Worm (Caenorhabditis elegans) whole organism, L4 larva: Measurements from ENCODE around the gene Y54G2A.72.

ENCODE experiments used
- D1046.2 ChIP-seq: fragments of 200-800 bp; sonication (Bioruptor generic); IDR thresholded peaks from 2 replicates; pipeline ENCODE4 v1.3.6; 2022; ENCODE audit warnings: missing genetic modification characterization, missing compliant biosample characterization
- F10B5.3 ChIP-seq: sonication (generic microtip); optimal IDR thresholded peaks from 2 replicates; lab custom pipeline; 2016; ENCODE audit warnings: mild to moderate bottlenecking, missing genetic modification characterization, missing compliant biosample characterization
- F26F4.8 ChIP-seq: fragments of 200-800 bp; sonication (Bioruptor generic); conservative IDR thresholded peaks from 2 replicates; pipeline ENCODE4 v1.3.6; 2022; ENCODE audit warnings: missing genetic modification characterization, missing compliant biosample characterization
- F44E2.7 ChIP-seq: fragments of 200-800 bp; sonication (Bioruptor generic); IDR thresholded peaks from 2 replicates; pipeline ENCODE4 v2.1.2; 2022; ENCODE audit warnings: missing genetic modification characterization, missing compliant biosample characterization
- T26A8.4 ChIP-seq: fragments of 200-800 bp; sonication (Bioruptor generic); IDR thresholded peaks from 2 replicates; pipeline ENCODE4 v1.3.6; 2022; ENCODE audit warnings: missing genetic modification characterization, missing compliant biosample characterization
- Y48G9A.11 ChIP-seq: fragments of 200-800 bp; sonication (Bioruptor generic); IDR thresholded peaks from 2 replicates; pipeline ENCODE4 v1.3.6; 2022; ENCODE audit warnings: missing genetic modification reagents, missing genetic modification characterization, missing compliant biosample characterization
- ZK337.2 ChIP-seq: fragments of 200-800 bp; sonication (Bioruptor generic); IDR thresholded peaks from 2 replicates; pipeline ENCODE4 v1.3.6; 2022; ENCODE audit warnings: missing genetic modification reagents, missing genetic modification characterization, missing compliant biosample characterization
- ZK546.5 ChIP-seq, 2 experiments: sonication (generic microtip); optimal IDR thresholded peaks; 2 replicates each; lab custom pipeline; 2017; ENCODE audit warnings: missing biosample characterization in 2 of 2, missing genetic modification characterization in 2 of 2
- ama-1 ChIP-seq: fragments of 150-350 bp; optimal IDR thresholded peaks from 2 replicates; lab custom pipeline; 2014; ENCODE audit warnings: inconsistent platforms, mixed read lengths
- arid-1 ChIP-seq: fragments of 200-800 bp; sonication (Bioruptor generic); conservative IDR thresholded peaks from 2 replicates; pipeline ENCODE4 v1.3.6; 2022; ENCODE audit warnings: missing genetic modification reagents, missing genetic modification characterization, missing compliant biosample characterization
- ceh-32 ChIP-seq: sonication (generic microtip); optimal IDR thresholded peaks from 2 replicates; lab custom pipeline; 2016; ENCODE audit warnings: mild to moderate bottlenecking, missing genetic modification characterization, missing compliant biosample characterization; ENCODE audit not compliant: poor library complexity
- ceh-44 ChIP-seq: fragments of 200-800 bp; sonication (Bioruptor generic); IDR thresholded peaks from 2 replicates; pipeline ENCODE4 v1.3.6; 2022; ENCODE audit warnings: missing genetic modification reagents, missing genetic modification characterization, missing compliant biosample characterization
- ceh-62 ChIP-seq: sonication (generic microtip); optimal IDR thresholded peaks from 2 replicates; lab custom pipeline; 2017; ENCODE audit warnings: missing biosample characterization, missing genetic modification characterization
- ceh-82 ChIP-seq: sonication (generic microtip); optimal IDR thresholded peaks from 2 replicates; lab custom pipeline; 2017; ENCODE audit warnings: missing biosample characterization, missing genetic modification characterization
- daf-16 ChIP-seq, 3 experiments: sonication (generic microtip); optimal IDR thresholded peaks; 2 replicates each; lab custom pipeline; 2016 to 2017; ENCODE audit warnings: missing genetic modification characterization in 3 of 3, missing genetic modification reagents in 3 of 3, mild to moderate bottlenecking in 2 of 3, missing compliant biosample characterization in 2 of 3, missing biosample characterization in 1 of 3, moderate library complexity in 1 of 3
- daf-8 ChIP-seq: fragments of 200-800 bp; sonication (Bioruptor generic); IDR thresholded peaks from 2 replicates; pipeline ENCODE4 v1.3.6; 2022; ENCODE audit warnings: missing genetic modification characterization, missing compliant biosample characterization
- dmd-6 ChIP-seq: fragments of 200-800 bp; sonication (Bioruptor generic); IDR thresholded peaks from 2 replicates; pipeline ENCODE4 v1.3.6; 2022; ENCODE audit warnings: missing genetic modification reagents, missing genetic modification characterization, missing compliant biosample characterization
- dmd-8 ChIP-seq: fragments of 200-800 bp; sonication (Bioruptor generic); IDR thresholded peaks from 2 replicates; pipeline ENCODE4 v1.3.6; 2022; ENCODE audit warnings: missing genetic modification characterization, missing compliant biosample characterization
- egl-27 ChIP-seq: sonication (generic microtip); optimal IDR thresholded peaks from 3 replicates; lab custom pipeline; 2017; ENCODE audit warnings: missing biosample characterization, missing genetic modification reagents, missing genetic modification characterization
- egl-43 ChIP-seq: fragments of 200-800 bp; sonication (Bioruptor generic); IDR thresholded peaks from 2 replicates; pipeline ENCODE4 v1.3.6; 2022; ENCODE audit warnings: missing genetic modification reagents, missing genetic modification characterization, missing compliant biosample characterization
- fos-1 ChIP-seq: fragments of 150-350 bp; optimal IDR thresholded peaks from 2 replicates; lab custom pipeline; 2014; ENCODE audit warnings: missing biosample characterization, missing genetic modification characterization
- gei-8 ChIP-seq: fragments of 200-800 bp; sonication (Bioruptor generic); optimal IDR thresholded peaks from 2 replicates; lab custom pipeline; 2018; ENCODE audit warnings: mild to moderate bottlenecking, missing genetic modification characterization, missing compliant biosample characterization
- hlh-11 ChIP-seq: fragments of 200-800 bp; sonication (Bioruptor generic); optimal IDR thresholded peaks from 2 replicates; lab custom pipeline; 2018; ENCODE audit warnings: mild to moderate bottlenecking, missing genetic modification characterization, missing compliant biosample characterization
- lin-15B ChIP-seq: fragments of 150-350 bp; sonication (generic microtip); optimal IDR thresholded peaks from 3 replicates; lab custom pipeline; 2014; ENCODE audit warnings: missing biosample characterization, missing genetic modification characterization
- lin-29 ChIP-seq: fragments of 200-800 bp; sonication (Bioruptor generic); IDR thresholded peaks from 2 replicates; pipeline ENCODE4 v1.3.6; 2022; ENCODE audit warnings: missing genetic modification reagents, missing genetic modification characterization, missing compliant biosample characterization
- lin-39 ChIP-seq: fragments of 150-350 bp; optimal IDR thresholded peaks from 2 replicates; lab custom pipeline; 2014; ENCODE audit warnings: missing biosample characterization, missing genetic modification reagents, missing genetic modification characterization
- lsy-2 ChIP-seq, 2 experiments: fragments of 150-350 bp in 1 of 2; sonication (generic microtip) in 1 of 2; optimal IDR thresholded peaks; 2 replicates each; lab custom pipeline; 2014 to 2017; ENCODE audit warnings: missing biosample characterization in 2 of 2, missing genetic modification characterization in 2 of 2
- mdl-1 ChIP-seq, 2 experiments: fragments of 150-350 bp in 1 of 2; sonication (generic microtip) in 1 of 2; optimal IDR thresholded peaks; 2 replicates each; lab custom pipeline; 2014 to 2017; ENCODE audit warnings: missing biosample characterization in 2 of 2, missing genetic modification characterization in 2 of 2
- mxl-3 ChIP-seq: fragments of 200-800 bp; sonication (Bioruptor generic); optimal IDR thresholded peaks from 2 replicates; lab custom pipeline; 2018; ENCODE audit warnings: mild to moderate bottlenecking, missing genetic modification characterization, missing compliant biosample characterization
- nhr-10 ChIP-seq: fragments of 150-350 bp; optimal IDR thresholded peaks from 2 replicates; lab custom pipeline; 2014; ENCODE audit warnings: missing biosample characterization, missing genetic modification characterization
- nhr-102 ChIP-seq: sonication (generic microtip); optimal IDR thresholded peaks from 2 replicates; lab custom pipeline; 2016; ENCODE audit warnings: mild to moderate bottlenecking, missing genetic modification characterization, moderate library complexity, missing compliant biosample characterization
- nhr-11 ChIP-seq: fragments of 150-350 bp; optimal IDR thresholded peaks from 2 replicates; lab custom pipeline; 2014; ENCODE audit warnings: missing biosample characterization, missing genetic modification characterization
- nhr-28 ChIP-seq: fragments of 150-350 bp; optimal IDR thresholded peaks from 2 replicates; lab custom pipeline; 2014; ENCODE audit warnings: missing biosample characterization, missing genetic modification characterization
- nhr-41 ChIP-seq: fragments of 200-800 bp; sonication (Bioruptor generic); IDR thresholded peaks from 2 replicates; pipeline ENCODE4 v1.3.6; 2022; ENCODE audit warnings: missing genetic modification reagents, missing genetic modification characterization, missing compliant biosample characterization
- nhr-48 ChIP-seq: sonication (generic microtip); optimal IDR thresholded peaks from 2 replicates; lab custom pipeline; 2016; ENCODE audit warnings: mild to moderate bottlenecking, missing genetic modification characterization, missing compliant biosample characterization
- nhr-6 ChIP-seq: fragments of 150-350 bp; optimal IDR thresholded peaks from 2 replicates; lab custom pipeline; 2014; ENCODE audit warnings: missing biosample characterization, missing genetic modification characterization
- nhr-76 ChIP-seq: fragments of 150-350 bp; optimal IDR thresholded peaks from 2 replicates; lab custom pipeline; 2014; ENCODE audit warnings: missing biosample characterization, missing genetic modification characterization
- pha-4 ChIP-seq, 2 experiments: fragments of 150-350 bp in 1 of 2; fragments of 200-800 bp in 1 of 2; sonication (Bioruptor generic) in 1 of 2; IDR thresholded peaks in 1 of 2; optimal IDR thresholded peaks in 1 of 2; 2 replicates each; pipeline versions ENCODE4 v1.3.6 to Lab custom; 2014 to 2022; ENCODE audit warnings: missing genetic modification characterization in 2 of 2, missing genetic modification reagents in 2 of 2, missing biosample characterization in 1 of 2, missing compliant biosample characterization in 1 of 2
- php-3 ChIP-seq: fragments of 200-800 bp; sonication (Bioruptor generic); IDR thresholded peaks from 2 replicates; pipeline ENCODE4 v1.3.6; 2022; ENCODE audit warnings: missing genetic modification reagents, missing genetic modification characterization, missing compliant biosample characterization
- rbr-2 ChIP-seq: sonication (generic microtip); optimal IDR thresholded peaks from 2 replicates; lab custom pipeline; 2016; ENCODE audit warnings: missing genotype, missing genetic modification characterization, missing compliant biosample characterization
- sdz-12 ChIP-seq: fragments of 200-800 bp; sonication (Bioruptor generic); optimal IDR thresholded peaks from 2 replicates; lab custom pipeline; 2018; ENCODE audit warnings: mild to moderate bottlenecking, missing genetic modification characterization, missing compliant biosample characterization
- skn-1 ChIP-seq: fragments of 150-350 bp; optimal IDR thresholded peaks from 2 replicates; lab custom pipeline; 2014; ENCODE audit warnings: missing biosample characterization, missing genetic modification characterization
- snpc-1.2 ChIP-seq: fragments of 200-800 bp; sonication (Bioruptor generic); IDR thresholded peaks from 2 replicates; pipeline ENCODE4 v1.3.6; 2022; ENCODE audit warnings: missing genetic modification reagents, missing genetic modification characterization, missing compliant biosample characterization
- snpc-4 ChIP-seq: fragments of 150-350 bp; optimal IDR thresholded peaks from 2 replicates; lab custom pipeline; 2014; ENCODE audit warnings: missing biosample characterization, missing genetic modification characterization
- spr-1 ChIP-seq: sonication (generic microtip); optimal IDR thresholded peaks from 2 replicates; lab custom pipeline; 2016; ENCODE audit warnings: mild to moderate bottlenecking, missing genetic modification characterization, missing compliant biosample characterization
- spr-3 ChIP-seq: fragments of 200-800 bp; sonication (Bioruptor generic); optimal IDR thresholded peaks from 2 replicates; lab custom pipeline; 2018; ENCODE audit warnings: mild to moderate bottlenecking, missing genetic modification characterization, missing compliant biosample characterization
- tag-97 ChIP-seq: fragments of 200-800 bp; sonication (Bioruptor generic); IDR thresholded peaks from 2 replicates; pipeline ENCODE4 v1.3.6; 2022; ENCODE audit warnings: missing genetic modification characterization, missing compliant biosample characterization
- tra-1 ChIP-seq: fragments of 200-800 bp; sonication (Bioruptor generic); IDR thresholded peaks from 2 replicates; pipeline ENCODE4 v1.3.6; 2022; ENCODE audit warnings: missing genetic modification reagents, missing genetic modification characterization, missing compliant biosample characterization
- unc-39 ChIP-seq: sonication (generic microtip); optimal IDR thresholded peaks from 2 replicates; lab custom pipeline; 2017; ENCODE audit warnings: missing biosample characterization, missing genetic modification characterization
- zag-1 ChIP-seq: fragments of 150-350 bp; optimal IDR thresholded peaks from 2 replicates; lab custom pipeline; 2014; ENCODE audit warnings: missing biosample characterization, missing genetic modification characterization
- zip-11 ChIP-seq: fragments of 200-800 bp; sonication (Bioruptor generic); IDR thresholded peaks from 2 replicates; pipeline ENCODE4 v1.3.6; 2022; ENCODE audit warnings: missing genetic modification characterization, missing compliant biosample characterization
- ztf-11 ChIP-seq: fragments of 150-350 bp; optimal IDR thresholded peaks from 2 replicates; lab custom pipeline; 2014; ENCODE audit warnings: missing biosample characterization, missing genetic modification characterization

The Y54G2A.72 gene

ce11 chrIV:2805525-2805924 lies 27.6 kb downstream of the Y54G2A.72 start, which contains the start of gene Y54G2A.45 (continued):
- TF ChIP-seq nhr-76 (tag; lab: Kevin White, UChicago) (no peak), lin-39 (tag; lab: Kevin White, UChicago) (no peak), sdz-12 (no peak), php-3 (GFP tag; lab: Robert Waterston, UW) (peak; percentile 78), nhr-11 (tag; lab: Kevin White, UChicago) (peak; percentile 55), ZK546.5 (tag; optimal IDR thresholded peaks at IDR 0.05; lab: Kevin White, UChicago) (no peak), rbr-2 (tag; lab: Kevin White, UChicago) (peak; percentile 51), nhr-28 (peak; percentile 89), egl-43 (GFP tag; lab: Robert Waterston, UW) (peak; percentile 82), pha-4 (GFP tag; IDR thresholded peaks at IDR 0.05; lab: Robert Waterston, UW) (peak; percentile 80), pha-4 (tag; optimal IDR thresholded peaks at IDR 0.05; lab: Kevin White, UChicago) (no peak), F26F4.8 (peak; percentile 90), nhr-6 (tag; lab: Kevin White, UChicago) (peak; percentile 3), ZK337.2 (GFP tag; lab: Robert Waterston, UW) (peak; percentile 51; the same call in 1 of the 2 replicates), mxl-3 (GFP tag; lab: Kevin White, UChicago) (peak; percentile 77), T26A8.4 (GFP tag; lab: Robert Waterston, UW) (peak; percentile 60), lin-15B (tag; lab: Kevin White, UChicago) (no peak), spr-1 (peak; percentile 72), fos-1 (no peak), lsy-2 (tag; optimal IDR thresholded peaks at IDR 0.05; lab: Kevin White, UChicago) (peak in 1 of 2 experiments; percentile 69), ceh-44 (GFP tag; lab: Robert Waterston, UW) (peak; percentile 80), nhr-48 (tag; lab: Kevin White, UChicago) (peak; percentile 84), D1046.2 (GFP tag; lab: Robert Waterston, UW) (peak; percentile 88), dmd-6 (GFP tag; lab: Robert Waterston, UW) (peak; percentile 87), gei-8 (GFP tag; lab: Kevin White, UChicago) (peak; percentile 91), mdl-1 (tag; optimal IDR thresholded peaks at IDR 0.05; lab: Kevin White, UChicago) (peak in 1 of 2 experiments; percentile 32), tag-97 (no peak), egl-27 (tag; lab: Kevin White, UChicago) (no peak), zag-1 (tag; lab: Kevin White, UChicago) (no peak), ceh-32 (tag; lab: Kevin White, UChicago) (no peak), spr-3 (GFP tag; lab: Kevin White, UChicago) (peak; percentile 62), ama-1 (lab: Kevin White, UChicago) (no peak), skn-1 (tag; lab: Kevin White, UChicago) (no peak), arid-1 (GFP tag; lab: Robert Waterston, UW) (peak; percentile 78), snpc-4 (no peak), ztf-11 (tag; lab: Kevin White, UChicago) (no peak), tra-1 (peak; percentile 89), nhr-10 (tag; lab: Kevin White, UChicago) (no peak), nhr-41 (GFP tag; lab: Robert Waterston, UW) (peak; percentile 52; the same call in 1 of the 2 replicates), zip-11 (GFP tag; lab: Robert Waterston, UW) (no peak), unc-39 (tag; lab: Kevin White, UChicago) (no peak), daf-16 (GFP tag; optimal IDR thresholded peaks at IDR 0.05; lab: Kevin White, UChicago) (peak; percentile 60 to 78), daf-16 (tag; optimal IDR thresholded peaks at IDR 0.05; lab: Kevin White, UChicago) (peak; percentile 89), F10B5.3 (tag; lab: Kevin White, UChicago) (peak; percentile 58), nhr-102 (tag; lab: Kevin White, UChicago) (peak; percentile 83), ceh-82 (tag; lab: Kevin White, UChicago) (no peak), Y48G9A.11 (GFP tag; lab: Robert Waterston, UW) (peak; percentile 77), F44E2.7 (0 out of 2 replicates have a peak, but pooled peaks have one; percentile 28), snpc-1.2 (GFP tag; lab: Robert Waterston, UW) (peak; percentile 78), dmd-8 (GFP tag; lab: Robert Waterston, UW) (peak; percentile 77; the same call in 1 of the 2 replicates), lin-29 (GFP tag; lab: Robert Waterston, UW) (no peak), ceh-62 (tag; lab: Kevin White, UChicago) (no peak), daf-8 (GFP tag; lab: Robert Waterston, UW) (no peak), hlh-11 (tag; lab: Kevin White, UChicago) (peak; percentile 85)
